Fruit fly (Drosophila melanogaster) whole organism, pupa: Measurements from ENCODE around the gene CG4101.

Source experiments
- CG10348 ChIP-seq: fragments of 200-800 bp; sonication (Bioruptor generic); IDR thresholded peaks from 2 replicates; pipeline ENCODE4 v1.3.6; 2022; ENCODE audit warnings: missing biosample characterization, missing genetic modification characterization
- CG12605 ChIP-seq: fragments of 200-800 bp; sonication (Bioruptor generic); IDR thresholded peaks from 2 replicates; pipeline ENCODE4 v1.3.6; 2022; ENCODE audit warnings: missing biosample characterization, missing genetic modification characterization
- CG13204 ChIP-seq: fragments of 200-800 bp; sonication (Bioruptor generic); optimal IDR thresholded peaks from 2 replicates; lab custom pipeline; 2018; ENCODE audit warnings: missing biosample characterization, mild to moderate bottlenecking, missing genetic modification characterization, moderate library complexity
- CG14655 ChIP-seq: fragments of 200-800 bp; sonication (Bioruptor generic); optimal IDR thresholded peaks from 3 replicates; lab custom pipeline; 2017; ENCODE audit warnings: mild to moderate bottlenecking, missing biosample characterization, missing genetic modification reagents, missing genetic modification characterization
- CG15710 ChIP-seq: fragments of 200-800 bp; sonication (Bioruptor generic); optimal IDR thresholded peaks from 2 replicates; lab custom pipeline; 2018; ENCODE audit warnings: missing biosample characterization, mild to moderate bottlenecking, missing genetic modification characterization, moderate library complexity
- CG17806 ChIP-seq: fragments of 200-800 bp; sonication (Bioruptor generic); optimal IDR thresholded peaks from 2 replicates; lab custom pipeline; 2018; ENCODE audit warnings: missing biosample characterization, mild to moderate bottlenecking, missing genetic modification characterization, moderate library complexity
- CG32121 ChIP-seq: fragments of 200-800 bp; sonication (Bioruptor generic); IDR thresholded peaks from 2 replicates; pipeline ENCODE4 v1.3.6; 2022; ENCODE audit warnings: missing biosample characterization, missing genetic modification characterization
- CG34367 ChIP-seq: fragments of 200-800 bp; sonication (Bioruptor generic); optimal IDR thresholded peaks from 2 replicates; lab custom pipeline; 2018; ENCODE audit warnings: missing biosample characterization, mild to moderate bottlenecking, missing genetic modification characterization
- CG4496 ChIP-seq: fragments of 200-800 bp; sonication (Bioruptor generic); IDR thresholded peaks from 3 replicates; pipeline ENCODE4 v1.3.6; 2022; ENCODE audit warnings: missing biosample characterization, missing genetic modification characterization
- CG8159 ChIP-seq: fragments of 200-800 bp; sonication (Bioruptor generic); optimal IDR thresholded peaks from 3 replicates; lab custom pipeline; 2018; ENCODE audit warnings: missing biosample characterization, mild to moderate bottlenecking, missing genetic modification characterization, moderate library complexity
- CG8301 ChIP-seq: fragments of 200-800 bp; sonication (Bioruptor generic); optimal IDR thresholded peaks from 2 replicates; lab custom pipeline; 2018; ENCODE audit warnings: missing biosample characterization, mild to moderate bottlenecking, missing genetic modification characterization
- CG9948 ChIP-seq: fragments of 200-800 bp; sonication (Bioruptor generic); optimal IDR thresholded peaks from 2 replicates; lab custom pipeline; 2018; ENCODE audit warnings: missing biosample characterization, mild to moderate bottlenecking, missing genetic modification characterization, moderate library complexity
- D1 ChIP-seq: fragments of 200-800 bp; sonication (Bioruptor generic); optimal IDR thresholded peaks from 2 replicates; lab custom pipeline; 2018; ENCODE audit warnings: missing biosample characterization, mild to moderate bottlenecking, missing genetic modification characterization, moderate library complexity
- EcR ChIP-seq: fragments of 200-800 bp; sonication (Bioruptor generic); optimal IDR thresholded peaks from 3 replicates; lab custom pipeline; 2019; ENCODE audit warnings: missing biosample characterization, missing genetic modification characterization, mild to moderate bottlenecking, moderate library complexity, missing genetic modification reagents
- Ets98B ChIP-seq: fragments of 200-800 bp; sonication (Bioruptor generic); IDR thresholded peaks from 2 replicates; pipeline ENCODE4 v1.3.6; 2022; ENCODE audit warnings: missing biosample characterization, missing genetic modification characterization
- Pif1A ChIP-seq: fragments of 200-800 bp; sonication (Bioruptor generic); optimal IDR thresholded peaks from 3 replicates; lab custom pipeline; 2016; ENCODE audit warnings: missing biosample characterization, missing genetic modification characterization
- Pif1B ChIP-seq: fragments of 200-800 bp; sonication (Bioruptor generic); optimal IDR thresholded peaks from 3 replicates; lab custom pipeline; 2016; ENCODE audit warnings: missing biosample characterization, missing genetic modification characterization
- Snoo ChIP-seq: fragments of 200-800 bp; sonication (Bioruptor generic); optimal IDR thresholded peaks from 3 replicates; lab custom pipeline; 2017; ENCODE audit warnings: missing biosample characterization, mild to moderate bottlenecking, missing genetic modification characterization, inconsistent platforms
- fd96Ca ChIP-seq: fragments of 200-800 bp; sonication (Bioruptor generic); IDR thresholded peaks from 3 replicates; pipeline ENCODE4 v1.3.6; 2022; ENCODE audit warnings: missing biosample characterization, missing genetic modification characterization
- gl ChIP-seq: fragments of 200-800 bp; sonication (Bioruptor generic); optimal IDR thresholded peaks from 2 replicates; lab custom pipeline; 2018; ENCODE audit warnings: missing biosample characterization, mild to moderate bottlenecking, missing genetic modification characterization
- rn ChIP-seq: fragments of 200-800 bp; sonication (Bioruptor generic); IDR thresholded peaks from 2 replicates; pipeline ENCODE4 v1.3.6; 2022; ENCODE audit warnings: missing biosample characterization, missing genetic modification characterization

Gene CG4101

DNA sequence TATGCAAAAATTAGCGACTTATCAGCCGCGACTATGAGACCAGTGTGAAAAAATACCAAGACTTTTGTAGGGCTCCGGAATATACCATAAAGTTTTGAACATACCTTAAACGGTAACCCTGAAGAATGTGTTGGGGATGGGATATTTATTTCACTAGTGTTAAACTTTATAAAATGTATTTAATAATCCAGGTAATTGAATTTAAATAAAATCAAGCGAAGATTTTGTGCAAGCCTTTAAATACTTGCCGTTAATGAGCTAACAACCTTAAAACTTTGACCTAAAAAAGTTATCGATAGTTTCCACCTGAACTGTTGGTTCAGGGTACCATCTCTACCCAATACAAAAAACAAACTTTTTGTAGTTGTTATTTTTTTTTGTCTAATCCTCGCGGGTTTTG, at the start of gene CG4101:
CG4101 (plus strand) TSS at position 335 of the 400 bp plus-strand sequence.
- TF ChIP-seq CG14655 (peak; percentile 64), CG32121 (GFP tag; lab: Robert Waterston, UW) (peak; percentile 76; the same call in 1 of the 2 replicates), Ets98B (GFP tag; lab: Robert Waterston, UW) (peak; percentile 79), CG12605 (GFP tag; lab: Robert Waterston, UW) (no peak), CG9948 (tag; lab: Kevin White, UChicago) (peak; percentile 50), D1 (no peak), rn (GFP tag; lab: Robert Waterston, UW) (no peak; the same call in none of the 2 replicates), CG13204 (no peak), CG10348 (GFP tag; lab: Robert Waterston, UW) (0 out of 2 replicates have a peak, but pooled peaks have one; percentile 52), Pif1A (GFP tag; lab: Kevin White, UChicago) (peak; percentile 71), fd96Ca (peak; percentile 74), gl (tag; lab: Kevin White, UChicago) (peak; percentile 45), EcR (GFP tag; lab: Kevin White, UChicago) (no peak), CG17806 (tag; lab: Kevin White, UChicago) (peak; percentile 69), CG8159 (peak; percentile 69), Pif1B (GFP tag; lab: Kevin White, UChicago) (peak; percentile 56), CG34367 (tag; lab: Kevin White, UChicago) (peak; percentile 59), CG15710 (tag; lab: Kevin White, UChicago) (peak; percentile 79), CG4496 (peak; percentile 80), CG8301 (tag; lab: Kevin White, UChicago) (peak; percentile 60), Snoo (tag; lab: Kevin White, UChicago) (peak; percentile 70)
- TF ChIP-seq, all 21 proteins: peak for 16

DNA sequence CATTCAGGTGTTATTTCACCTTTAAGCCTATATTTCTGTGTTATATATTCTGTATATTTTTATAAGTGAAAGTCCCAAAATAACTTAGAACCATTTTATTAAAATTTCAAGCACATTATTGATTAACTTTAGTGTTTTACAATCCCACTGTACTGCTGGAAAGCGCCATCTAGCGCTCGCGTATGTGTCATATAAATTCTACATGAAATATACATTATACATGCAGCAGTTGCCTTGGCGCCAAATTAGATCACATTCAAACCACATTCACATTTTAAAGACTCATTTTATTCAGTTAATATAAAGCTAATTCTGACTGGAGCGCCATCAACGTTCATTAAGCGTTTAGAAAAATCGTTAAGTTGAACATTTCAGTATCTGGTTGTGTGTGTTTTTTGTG, 48.9 kb upstream of the CG4101 start:
- TF ChIP-seq D1 (no peak), CG13204 (no peak), Snoo (tag; lab: Kevin White, UChicago) (no peak), CG17806 (tag; lab: Kevin White, UChicago) (no peak), CG12605 (GFP tag; lab: Robert Waterston, UW) (no peak), gl (tag; lab: Kevin White, UChicago) (no peak), CG10348 (GFP tag; lab: Robert Waterston, UW) (no peak), CG9948 (tag; lab: Kevin White, UChicago) (no peak), CG8159 (no peak), Ets98B (GFP tag; lab: Robert Waterston, UW) (no peak), fd96Ca (no peak), CG14655 (no peak), EcR (GFP tag; lab: Kevin White, UChicago) (no peak), CG32121 (GFP tag; lab: Robert Waterston, UW) (no peak), CG15710 (tag; lab: Kevin White, UChicago) (no peak)
- TF ChIP-seq, all 21 proteins: peak for 0

DNA sequence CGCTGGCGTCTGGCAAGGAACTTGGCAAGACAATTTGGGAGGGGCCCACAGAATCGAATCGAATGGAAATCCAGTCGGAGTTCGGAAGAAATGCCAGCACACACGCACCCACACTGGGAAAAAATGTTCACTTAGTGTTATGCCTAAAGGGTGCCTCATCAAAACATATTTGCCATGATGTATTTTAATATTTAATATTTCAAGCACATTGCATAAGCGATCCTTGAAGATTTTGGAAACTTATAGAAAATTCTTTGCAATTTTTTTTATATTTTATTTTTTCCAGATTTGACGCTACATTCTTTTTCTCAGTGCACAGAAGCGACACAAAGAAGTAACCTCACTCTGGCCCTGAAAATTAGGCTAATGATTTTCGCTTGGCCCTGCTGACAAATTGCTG, 46.2 kb upstream of the CG4101 start:
- no peak for TF ChIP-seq CG34367 (tag; lab: Kevin White, UChicago)

DNA sequence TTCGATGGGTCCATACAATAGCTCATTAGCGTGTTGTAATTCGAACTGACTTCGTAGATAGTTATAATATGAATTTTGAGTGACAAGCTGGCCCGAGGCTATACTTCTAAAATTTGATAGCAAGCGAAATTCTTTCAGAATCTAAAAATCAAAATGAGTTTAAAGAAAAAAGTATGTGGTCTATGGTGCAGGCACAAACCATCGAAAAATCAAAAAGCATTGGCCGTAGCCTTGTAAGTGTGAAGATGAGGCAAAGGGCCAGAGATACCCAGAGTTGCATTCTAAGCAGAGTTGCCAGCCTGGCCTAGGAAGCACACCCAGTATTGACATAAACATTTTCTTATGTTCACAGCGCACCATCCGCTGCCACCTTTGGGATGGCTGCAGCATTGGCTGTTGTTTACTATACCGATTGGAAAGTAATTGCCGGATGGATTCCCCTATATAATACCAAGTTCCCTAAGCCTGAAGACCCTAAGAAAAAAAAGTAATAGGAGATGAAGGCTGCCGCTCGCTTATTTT, 45.5 kb upstream of the CG4101 start, which contains the start of gene UQCR-6.4L:
UQCR-6.4L (plus strand) TSS at position 51 of the 522 bp plus-strand sequence.
- no peak for TF ChIP-seq CG34367 (tag; lab: Kevin White, UChicago)
- TF ChIP-seq CG15710 (tag; lab: Kevin White, UChicago): no peak
- no peak for TF ChIP-seq CG12605 (GFP tag; lab: Robert Waterston, UW)
- TF ChIP-seq CG14655: no peak
- TF ChIP-seq CG8159: no peak
- TF ChIP-seq CG10348 (GFP tag; lab: Robert Waterston, UW): no peak
- TF ChIP-seq Pif1B (GFP tag; lab: Kevin White, UChicago): no peak
- TF ChIP-seq CG9948 (tag; lab: Kevin White, UChicago): no peak
- TF ChIP-seq CG13204: no peak
- no peak for TF ChIP-seq CG17806 (tag; lab: Kevin White, UChicago)
- TF ChIP-seq EcR (GFP tag; lab: Kevin White, UChicago): no peak
- TF ChIP-seq CG4496: no peak
- no peak for TF ChIP-seq CG32121 (GFP tag; lab: Robert Waterston, UW)
- no peak for TF ChIP-seq Ets98B (GFP tag; lab: Robert Waterston, UW)
- no peak for TF ChIP-seq gl (tag; lab: Kevin White, UChicago)
- no peak for TF ChIP-seq CG8301 (tag; lab: Kevin White, UChicago)
- TF ChIP-seq, all 21 proteins: peak for 0

DNA sequence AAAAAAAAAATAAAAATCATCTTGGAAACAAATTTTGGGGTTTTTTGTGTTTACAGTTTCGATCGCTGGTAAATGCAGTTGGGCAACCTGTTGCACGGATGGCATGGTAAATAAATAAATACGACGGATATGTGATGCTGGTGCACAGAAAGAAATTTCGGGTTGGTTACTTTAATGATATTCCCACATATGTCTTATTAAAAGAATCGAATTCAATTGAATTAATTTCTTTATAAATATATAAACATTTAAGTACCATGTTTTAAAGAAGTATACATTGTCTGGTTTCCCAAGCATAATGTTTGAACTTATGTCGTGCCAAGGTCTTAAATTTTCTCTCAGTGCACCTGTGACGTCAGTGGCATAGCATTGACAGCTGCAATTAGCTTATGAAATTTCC, 44.8 kb upstream of the CG4101 start:
- TF ChIP-seq CG32121 (GFP tag; lab: Robert Waterston, UW) (0 out of 2 replicates have a peak, but pooled peaks have one; percentile 20), CG15710 (tag; lab: Kevin White, UChicago) (no peak), Pif1B (GFP tag; lab: Kevin White, UChicago) (no peak), CG8301 (tag; lab: Kevin White, UChicago) (no peak), CG4496 (no peak), D1 (no peak), CG14655 (peak; percentile 16), rn (GFP tag; lab: Robert Waterston, UW) (no peak), fd96Ca (no peak), gl (tag; lab: Kevin White, UChicago) (no peak), CG8159 (no peak), Pif1A (GFP tag; lab: Kevin White, UChicago) (no peak), EcR (GFP tag; lab: Kevin White, UChicago) (no peak), CG12605 (GFP tag; lab: Robert Waterston, UW) (no peak), CG17806 (tag; lab: Kevin White, UChicago) (no peak), Ets98B (GFP tag; lab: Robert Waterston, UW) (no peak)
- TF ChIP-seq, all 21 proteins: peak for 2

DNA sequence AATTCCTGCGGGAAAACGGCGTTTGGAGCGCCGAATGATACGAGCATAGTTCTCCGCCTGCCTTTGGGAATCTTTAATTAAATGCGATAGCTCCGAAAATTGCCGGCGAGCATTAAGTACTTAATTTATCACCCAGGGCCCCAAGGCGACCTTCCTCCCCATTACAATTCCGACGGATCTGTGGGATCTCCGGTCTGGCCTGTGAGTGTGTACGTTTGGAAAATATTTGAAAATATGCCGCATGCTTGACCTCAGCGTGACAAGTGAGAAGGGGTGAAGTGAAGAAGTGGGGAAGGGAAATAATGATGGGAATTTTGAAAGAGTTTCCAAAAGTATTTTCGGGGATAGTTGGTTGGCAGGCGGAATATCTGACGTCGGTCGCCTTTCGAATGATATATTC, 42.8 kb upstream of the CG4101 start:
- no peak for TF ChIP-seq Ets98B (GFP tag; lab: Robert Waterston, UW)
- no peak for TF ChIP-seq CG8301 (tag; lab: Kevin White, UChicago)
- TF ChIP-seq, all 21 proteins: peak for 0
